Fruit fly (Drosophila melanogaster): ENCODE data around the gene otu.

DNA sequence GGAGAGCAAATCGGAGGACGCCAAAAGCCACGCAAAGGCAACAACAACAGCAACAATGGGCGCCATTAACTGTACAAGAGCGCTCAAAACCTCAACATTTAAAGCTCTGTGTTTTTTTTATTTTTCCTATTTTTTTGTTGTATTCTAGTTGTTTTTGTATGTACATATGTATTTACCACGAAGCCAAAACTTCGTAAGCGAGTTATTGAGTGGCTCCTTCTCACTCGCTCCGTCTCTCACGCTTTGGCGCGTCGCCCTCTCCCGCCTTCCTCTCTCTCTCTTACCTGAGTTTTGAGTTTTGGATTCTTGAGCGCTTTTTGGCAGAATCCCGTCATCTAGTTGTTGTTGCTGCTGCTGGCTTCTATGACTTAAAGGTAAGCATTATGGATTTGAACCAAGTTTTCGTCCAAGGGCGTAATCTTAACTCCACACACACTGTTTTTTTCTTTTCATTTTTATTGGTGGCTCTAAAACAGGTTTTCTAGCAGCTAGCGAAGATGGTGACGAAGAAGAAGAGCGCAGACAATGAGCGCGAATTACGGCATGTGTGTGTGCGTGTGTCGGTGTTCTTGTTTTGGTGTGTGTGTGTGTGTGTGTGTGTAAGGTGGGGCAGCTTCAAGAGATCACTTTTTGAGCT, 28.8 kb upstream of the otu start:
- no peak for TF ChIP-seq psq (optimal IDR thresholded peaks at IDR 0.05)
- TF ChIP-seq pan (optimal IDR thresholded peaks at IDR 0.05), result no peak
